Fruit fly (Drosophila melanogaster): ENCODE measurements around the gene CG14183.

DNA sequence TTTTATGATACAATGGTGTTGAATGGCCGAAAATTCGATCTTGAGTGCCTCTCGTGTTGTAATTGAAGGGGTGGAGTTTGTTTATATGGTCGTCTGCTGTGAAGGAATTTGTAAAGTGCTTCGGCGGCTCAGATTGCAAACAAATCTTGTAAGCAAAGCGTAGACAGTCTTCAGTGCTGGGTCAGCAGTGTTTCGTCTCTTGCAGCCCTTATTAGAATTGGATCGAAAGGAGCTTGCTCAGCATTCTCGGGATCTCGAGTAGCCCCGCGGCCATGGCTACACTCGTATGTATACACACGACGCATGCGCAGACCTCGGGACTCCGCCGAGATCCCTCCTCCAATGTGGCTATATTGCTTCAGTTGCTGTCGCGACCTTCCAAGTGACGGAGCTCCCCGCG is 49.5 kb downstream of the CG14183 start:
- TF ChIP-seq psq (optimal IDR thresholded peaks at IDR 0.05) (no peak), Sin3A (optimal IDR thresholded peaks at IDR 0.05) (no peak), Myc (optimal IDR thresholded peaks at IDR 0.05) (no peak), h (optimal IDR thresholded peaks at IDR 0.05) (no peak), ttk (optimal IDR thresholded peaks at IDR 0.05) (no peak)

Data from Kc167 (cell line).